Worm (Caenorhabditis elegans): ENCODE results near the gene acr-14.

DNA sequence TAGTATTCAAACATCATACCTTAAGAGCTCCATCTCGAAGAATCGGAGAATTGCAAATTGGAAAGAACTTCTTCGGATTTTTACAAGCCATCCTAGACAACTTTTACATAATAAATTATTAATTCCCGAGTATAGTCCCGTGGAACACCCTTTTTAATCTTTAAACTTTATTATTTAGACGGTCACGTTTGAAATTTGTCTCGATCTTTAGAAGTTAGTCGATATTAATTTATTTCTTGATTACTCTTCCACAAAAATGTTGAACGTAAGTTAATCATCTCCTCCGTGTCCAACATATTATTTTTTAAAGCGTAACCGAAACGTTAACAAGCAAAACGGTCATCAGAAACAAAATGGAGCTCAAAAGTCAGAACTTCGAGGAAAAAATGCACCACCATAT is 3.5 kb downstream of the acr-14 start, which contains the start of the genes decr-1.3 and T05C12.1:
- TF ChIP-seq lin-39 (tag; optimal IDR thresholded peaks at IDR 0.05) (no peak), nhr-11 (tag; optimal IDR thresholded peaks at IDR 0.05) (no peak), attf-4 (tag; optimal IDR thresholded peaks at IDR 0.05) (no peak), R02D3.7 (tag; optimal IDR thresholded peaks at IDR 0.05) (no peak), hif-1 (tag; optimal IDR thresholded peaks at IDR 0.05) (no peak), Y75B8A.6 (GFP tag; IDR thresholded peaks at IDR 0.05) (no peak), vab-7 (GFP tag; IDR thresholded peaks at IDR 0.05) (no peak)

All from whole organism, L4 larva.